Fruit fly (Drosophila melanogaster) Kc167 (cell line): Measurements from ENCODE around the gene Bhmt.
A peak's percentile ranks its signal among the peaks of the same experiment; 100 is the strongest.

Experiments
- Myc ChIP-seq: fragments of >200 bp; optimal IDR thresholded peaks from 2 replicates; lab custom pipeline; 2017; ENCODE audit warnings: missing external identifiers
- Sin3A ChIP-seq: fragments of >200 bp; optimal IDR thresholded peaks from 2 replicates; lab custom pipeline; 2018; ENCODE audit warnings: missing external identifiers
- h ChIP-seq: fragments of >200 bp; optimal IDR thresholded peaks from 3 replicates; lab custom pipeline; 2018; ENCODE audit warnings: missing external identifiers
- insv ChIP-seq: fragments of >200 bp; optimal IDR thresholded peaks from 3 replicates; lab custom pipeline; 2018; ENCODE audit warnings: missing external identifiers
- psq ChIP-seq: fragments of >200 bp; optimal IDR thresholded peaks from 2 replicates; lab custom pipeline; 2017; ENCODE audit warnings: missing external identifiers
- ttk ChIP-seq: sonication (Bioruptor generic); optimal IDR thresholded peaks from 2 replicates; lab custom pipeline; 2017; ENCODE audit warnings: missing external identifiers

The Bhmt gene

dm6 chr2L:18957142-18957674, at the start of gene Bhmt:
TSS of gene Bhmt (minus strand) at chr2L:18957311.
- TF ChIP-seq psq (lab: Kevin White, UChicago), result no peak
- no peak for TF ChIP-seq Sin3A (lab: Kevin White, UChicago)
- TF ChIP-seq h (lab: Kevin White, UChicago), result no peak
- no peak for TF ChIP-seq Myc (lab: Kevin White, UChicago)
- no peak for TF ChIP-seq ttk (lab: Kevin White, UChicago)
- no peak for TF ChIP-seq insv (lab: Kevin White, UChicago)

dm6 chr2L:19002959-19003371, 45.9 kb upstream of the Bhmt start, which contains the start of gene CG31793:
TSS of gene CG31793 (plus strand) at chr2L:19003367.
- no peak for TF ChIP-seq psq (lab: Kevin White, UChicago)
- no peak for TF ChIP-seq ttk (lab: Kevin White, UChicago)
- no peak for TF ChIP-seq Myc (lab: Kevin White, UChicago)
- TF ChIP-seq insv (lab: Kevin White, UChicago), result no peak
- no peak for TF ChIP-seq Sin3A (lab: Kevin White, UChicago)
- TF ChIP-seq h (lab: Kevin White, UChicago), result no peak

- TF ChIP-seq Myc (lab: Kevin White, UChicago) (no peak), ttk (lab: Kevin White, UChicago) (no peak), Sin3A (lab: Kevin White, UChicago) (no peak), insv (lab: Kevin White, UChicago) (no peak)
Measured at dm6 chr2L:19002468-19002867, 45.4 kb upstream of the Bhmt start.

dm6 chr2L:18997148-18997547, 40.0 kb upstream of the Bhmt start, which contains the start of gene CG31792:
TSS of gene CG31792 (plus strand) at chr2L:18997448.
- TF ChIP-seq Myc (lab: Kevin White, UChicago) (no peak), insv (lab: Kevin White, UChicago) (no peak), psq (lab: Kevin White, UChicago) (no peak), ttk (lab: Kevin White, UChicago) (no peak), Sin3A (lab: Kevin White, UChicago) (no peak), h (lab: Kevin White, UChicago) (no peak)

- TF ChIP-seq insv (lab: Kevin White, UChicago), result no peak
- TF ChIP-seq ttk (lab: Kevin White, UChicago), result no peak
Measured at dm6 chr2L:18995660-18996417, 38.7 kb upstream of the Bhmt start, which contains the start of gene CG10650. TSS of gene CG10650 (minus strand) at chr2L:18995934.

- no peak for TF ChIP-seq insv (lab: Kevin White, UChicago)
- TF ChIP-seq Myc (lab: Kevin White, UChicago), result no peak
- TF ChIP-seq ttk (lab: Kevin White, UChicago), result no peak
- TF ChIP-seq Sin3A (lab: Kevin White, UChicago), result no peak
- TF ChIP-seq psq (lab: Kevin White, UChicago), result no peak
- TF ChIP-seq h (lab: Kevin White, UChicago), result no peak
Measured at dm6 chr2L:18992196-18992595, 35.1 kb upstream of the Bhmt start, which contains the start of gene CG46465. TSS of gene CG46465 (plus strand) at chr2L:18992496.

- TF ChIP-seq h (lab: Kevin White, UChicago) (no peak), insv (lab: Kevin White, UChicago) (no peak), Sin3A (lab: Kevin White, UChicago) (no peak), Myc (lab: Kevin White, UChicago) (no peak), ttk (lab: Kevin White, UChicago) (no peak), psq (lab: Kevin White, UChicago) (no peak)
Measured at dm6 chr2L:18990720-18991119, 33.6 kb upstream of the Bhmt start, which contains the start of gene CG15169. TSS of gene CG15169 (plus strand) at chr2L:18991020.

dm6 chr2L:18990133-18990532, 33.0 kb upstream of the Bhmt start, which contains the start of gene CG15170:
TSS of gene CG15170 (minus strand) at chr2L:18990233.
- TF ChIP-seq Myc (lab: Kevin White, UChicago) (no peak), ttk (lab: Kevin White, UChicago) (no peak), psq (lab: Kevin White, UChicago) (no peak), Sin3A (lab: Kevin White, UChicago) (no peak), insv (lab: Kevin White, UChicago) (no peak), h (lab: Kevin White, UChicago) (no peak)

dm6 chr2L:18987078-18987895, 30.2 kb upstream of the Bhmt start, which contains the start of the genes Swip-1 and EMC5:
TSS of gene Swip-1 (minus strand) at chr2L:18987280.
TSS of gene EMC5 (plus strand) at chr2L:18987707.
- TF ChIP-seq Myc (lab: Kevin White, UChicago) (no peak), Sin3A (lab: Kevin White, UChicago) (no peak), psq (lab: Kevin White, UChicago) (no peak), insv (lab: Kevin White, UChicago) (no peak), ttk (lab: Kevin White, UChicago) (no peak), h (lab: Kevin White, UChicago) (no peak)

dm6 chr2L:18986125-18986498, 29.0 kb upstream of the Bhmt start:
- TF ChIP-seq ttk (lab: Kevin White, UChicago), result peak; percentile 92
- no peak for TF ChIP-seq insv (lab: Kevin White, UChicago)
